Fruit fly (Drosophila melanogaster) whole organism, embryonic: ENCODE results near the gene Nsun5.

ENCODE experiments used
- Atf6 ChIP-seq: fragments of 200-800 bp; sonication (Bioruptor generic); IDR thresholded peaks from 2 replicates; pipeline ENCODE4 v1.3.6; 2022; ENCODE audit warnings: missing biosample characterization, missing genetic modification characterization
- CG10462 ChIP-seq: fragments of 200-800 bp; sonication (Bioruptor generic); optimal IDR thresholded peaks from 2 replicates; lab custom pipeline; 2016; ENCODE audit warnings: missing biosample characterization, missing genetic modification characterization
- CG10979 ChIP-seq: fragments of 200-800 bp; sonication (Bioruptor generic); optimal IDR thresholded peaks from 2 replicates; lab custom pipeline; 2018; ENCODE audit warnings: missing biosample characterization, mild to moderate bottlenecking, missing genetic modification characterization, moderate library complexity
- CG11247 ChIP-seq: fragments of 200-800 bp; sonication (Bioruptor generic); IDR thresholded peaks from 2 replicates; pipeline ENCODE4 v1.3.6; 2022; ENCODE audit warnings: missing biosample characterization, missing genetic modification characterization
- CG11398 ChIP-seq: fragments of 200-800 bp; sonication (Bioruptor generic); optimal IDR thresholded peaks from 2 replicates; lab custom pipeline; 2016; ENCODE audit warnings: missing biosample characterization, missing genetic modification characterization
- CG11456 ChIP-seq: fragments of 200-800 bp; sonication (Bioruptor generic); IDR thresholded peaks from 3 replicates; pipeline ENCODE4 v1.3.6; 2022; ENCODE audit warnings: missing biosample characterization, missing genetic modification characterization
- CG11504 ChIP-seq: fragments of 200-800 bp; sonication (Bioruptor generic); optimal IDR thresholded peaks from 3 replicates; lab custom pipeline; 2019; ENCODE audit warnings: missing biosample characterization, mild to moderate bottlenecking, missing genetic modification characterization, moderate library complexity
- CG11560 ChIP-seq: fragments of 200-800 bp; sonication (Bioruptor generic); IDR thresholded peaks from 3 replicates; pipeline ENCODE4 v1.3.6; 2022; ENCODE audit warnings: missing biosample characterization, missing genetic modification characterization
- CG14050 ChIP-seq: fragments of 200-800 bp; sonication (Bioruptor generic); IDR thresholded peaks from 3 replicates; pipeline ENCODE4 v1.3.6; 2022; ENCODE audit warnings: missing biosample characterization, missing genetic modification characterization
- CG15269 ChIP-seq: fragments of 200-800 bp; sonication (Bioruptor generic); optimal IDR thresholded peaks from 2 replicates; lab custom pipeline; 2018; ENCODE audit warnings: missing biosample characterization, mild to moderate bottlenecking, missing genetic modification characterization, moderate library complexity
- CG15601 ChIP-seq: fragments of 200-800 bp; sonication (Bioruptor generic); optimal IDR thresholded peaks from 3 replicates; lab custom pipeline; 2019; ENCODE audit warnings: missing biosample characterization, mild to moderate bottlenecking, missing genetic modification characterization, moderate library complexity
- CG16815 ChIP-seq: fragments of 200-800 bp; sonication (Bioruptor generic); optimal IDR thresholded peaks from 3 replicates; lab custom pipeline; 2017; ENCODE audit warnings: missing biosample characterization, mild to moderate bottlenecking, missing genetic modification characterization
- CG16863 ChIP-seq: fragments of 200-800 bp; sonication (Bioruptor generic); optimal IDR thresholded peaks from 3 replicates; lab custom pipeline; 2016; ENCODE audit warnings: missing biosample characterization, missing genetic modification characterization
- CG4707 ChIP-seq: fragments of 200-800 bp; sonication (Bioruptor generic); optimal IDR thresholded peaks from 2 replicates; lab custom pipeline; 2018; ENCODE audit warnings: missing biosample characterization, mild to moderate bottlenecking, missing genetic modification characterization, moderate library complexity
- CG5953 ChIP-seq: fragments of 200-800 bp; sonication (Bioruptor generic); IDR thresholded peaks from 2 replicates; pipeline ENCODE4 v1.3.6; 2022; ENCODE audit warnings: missing biosample characterization, missing genetic modification characterization
- CG6254 ChIP-seq: fragments of 200-800 bp; sonication (Bioruptor generic); optimal IDR thresholded peaks from 3 replicates; lab custom pipeline; 2017; ENCODE audit warnings: mild to moderate bottlenecking, missing biosample characterization, missing genetic modification reagents, missing genetic modification characterization
- CG6854 ChIP-seq: fragments of 200-800 bp; sonication (Bioruptor generic); optimal IDR thresholded peaks from 3 replicates; lab custom pipeline; 2017; ENCODE audit warnings: missing biosample characterization, mild to moderate bottlenecking, missing genetic modification characterization
- CG7745 ChIP-seq: fragments of 200-800 bp; sonication (Bioruptor generic); optimal IDR thresholded peaks from 2 replicates; lab custom pipeline; 2018; ENCODE audit warnings: missing biosample characterization, mild to moderate bottlenecking, missing genetic modification characterization, moderate library complexity
- CG8765 ChIP-seq: fragments of 200-800 bp; sonication (Bioruptor generic); IDR thresholded peaks from 2 replicates; pipeline ENCODE4 v1.3.6; 2022; ENCODE audit warnings: missing biosample characterization, missing genetic modification characterization
- CG9609 ChIP-seq: fragments of 200-800 bp; sonication (Bioruptor generic); optimal IDR thresholded peaks from 3 replicates; lab custom pipeline; 2016; ENCODE audit warnings: missing biosample characterization, missing genetic modification characterization
- CHES-1-like ChIP-seq: fragments of 200-800 bp; sonication (Bioruptor generic); optimal IDR thresholded peaks from 2 replicates; lab custom pipeline; 2016; ENCODE audit warnings: missing biosample characterization, missing genetic modification characterization
- Dp ChIP-seq: fragments of 200-800 bp; sonication (Bioruptor generic); optimal IDR thresholded peaks from 2 replicates; lab custom pipeline; 2018; ENCODE audit warnings: missing biosample characterization, mild to moderate bottlenecking, missing genetic modification characterization, moderate library complexity
- Drgx ChIP-seq: fragments of 200-800 bp; sonication (Bioruptor generic); IDR thresholded peaks from 2 replicates; pipeline ENCODE4 v1.3.6; 2022; ENCODE audit warnings: missing biosample characterization, missing genetic modification characterization
- Gsc ChIP-seq: fragments of 200-800 bp; sonication (Bioruptor generic); IDR thresholded peaks from 2 replicates; pipeline ENCODE4 v1.3.6; 2022; ENCODE audit warnings: missing biosample characterization, missing genetic modification characterization
- HmgD ChIP-seq: fragments of 200-800 bp; sonication (Bioruptor generic); optimal IDR thresholded peaks from 3 replicates; lab custom pipeline; 2016; ENCODE audit warnings: missing biosample characterization, missing genetic modification characterization
- Lim3 ChIP-seq: fragments of 200-800 bp; sonication (Bioruptor generic); IDR thresholded peaks from 2 replicates; pipeline ENCODE4 v1.3.6; 2022; ENCODE audit warnings: missing biosample characterization, missing genetic modification characterization
- NC2α ChIP-seq: fragments of 200-800 bp; sonication (Bioruptor generic); optimal IDR thresholded peaks from 2 replicates; lab custom pipeline; 2016; ENCODE audit warnings: missing biosample characterization, missing genetic modification characterization
- NFAT ChIP-seq: fragments of 200-800 bp; sonication (Bioruptor generic); IDR thresholded peaks from 2 replicates; pipeline ENCODE4 v1.3.6; 2022; ENCODE audit warnings: missing biosample characterization, missing genetic modification characterization
- Taf1 ChIP-seq: fragments of 200-800 bp; sonication (Bioruptor generic); IDR thresholded peaks from 2 replicates; pipeline ENCODE4 v1.3.6; 2022; ENCODE audit warnings: missing biosample characterization, missing genetic modification characterization
- br ChIP-seq: fragments of >200 bp; optimal IDR thresholded peaks from 2 replicates; lab custom pipeline; 2017
- crc ChIP-seq: fragments of 200-800 bp; sonication (Bioruptor generic); optimal IDR thresholded peaks from 2 replicates; lab custom pipeline; 2016; ENCODE audit warnings: missing biosample characterization, missing genetic modification characterization
- disco-r ChIP-seq: fragments of 200-800 bp; sonication (Bioruptor generic); optimal IDR thresholded peaks from 2 replicates; lab custom pipeline; 2016; ENCODE audit warnings: missing biosample characterization, missing genetic modification characterization
- emc ChIP-seq: fragments of 200-800 bp; sonication (Bioruptor generic); optimal IDR thresholded peaks from 2 replicates; lab custom pipeline; 2016; ENCODE audit warnings: missing biosample characterization, missing genetic modification characterization
- ems ChIP-seq: fragments of 200-800 bp; sonication (Bioruptor generic); optimal IDR thresholded peaks from 3 replicates; lab custom pipeline; 2016; ENCODE audit warnings: missing biosample characterization, missing genetic modification characterization
- gce ChIP-seq: fragments of 200-800 bp; sonication (Bioruptor generic); IDR thresholded peaks from 3 replicates; pipeline ENCODE4 v1.3.6; 2022; ENCODE audit warnings: missing biosample characterization, missing genetic modification characterization
- gro ChIP-seq: fragments of 200-800 bp; sonication (Bioruptor generic); optimal IDR thresholded peaks from 2 replicates; lab custom pipeline; 2016; ENCODE audit warnings: missing biosample characterization, missing genetic modification characterization
- jigr1 ChIP-seq: fragments of 200-800 bp; sonication (Bioruptor generic); IDR thresholded peaks from 3 replicates; pipeline ENCODE4 v1.3.6; 2022; ENCODE audit warnings: missing biosample characterization, missing genetic modification characterization
- ken ChIP-seq: fragments of 200-800 bp; sonication (Bioruptor generic); IDR thresholded peaks from 3 replicates; pipeline ENCODE4 v1.3.6; 2022; ENCODE audit warnings: missing biosample characterization, missing genetic modification characterization
- lov ChIP-seq, 2 experiments: fragments of 200-800 bp in 1 of 2; fragments of >200 bp in 1 of 2; sonication (Bioruptor generic) in 1 of 2; IDR thresholded peaks in 1 of 2; optimal IDR thresholded peaks in 1 of 2; 2 replicates in 1 of 2; 3 replicates in 1 of 2; pipeline versions ENCODE4 v1.3.6 to Lab custom; 2017 to 2022; ENCODE audit warnings: missing biosample characterization in 1 of 2, missing genetic modification characterization in 1 of 2
- mam ChIP-seq: fragments of 200-800 bp; sonication (Bioruptor generic); optimal IDR thresholded peaks from 3 replicates; lab custom pipeline; 2016; ENCODE audit warnings: missing biosample characterization, missing genetic modification characterization
- mld ChIP-seq: fragments of 200-800 bp; sonication (Bioruptor generic); IDR thresholded peaks from 3 replicates; pipeline ENCODE4 v1.3.6; 2022; ENCODE audit warnings: missing biosample characterization, missing genetic modification characterization; ENCODE audit not compliant: partially characterized antibody
- nerfin-2 ChIP-seq: fragments of 200-800 bp; sonication (Bioruptor generic); IDR thresholded peaks from 2 replicates; pipeline ENCODE4 v1.3.6; 2022; ENCODE audit warnings: missing biosample characterization, missing genetic modification characterization; ENCODE audit not compliant: partially characterized antibody
- pb ChIP-seq: fragments of 200-800 bp; sonication (Bioruptor generic); optimal IDR thresholded peaks from 3 replicates; lab custom pipeline; 2016; ENCODE audit warnings: missing biosample characterization, missing genetic modification characterization
- peb ChIP-seq: fragments of 200-800 bp; sonication (Bioruptor generic); IDR thresholded peaks from 2 replicates; pipeline ENCODE4 v1.3.6; 2022; ENCODE audit warnings: missing biosample characterization, missing genetic modification characterization
- pfk ChIP-seq: fragments of 200-800 bp; sonication (Bioruptor generic); optimal IDR thresholded peaks from 2 replicates; lab custom pipeline; 2018; ENCODE audit warnings: missing biosample characterization, mild to moderate bottlenecking, missing genetic modification characterization, moderate library complexity
- pros ChIP-seq: fragments of 200-800 bp; sonication (Bioruptor generic); optimal IDR thresholded peaks from 3 replicates; lab custom pipeline; 2019; ENCODE audit warnings: missing biosample characterization, mild to moderate bottlenecking, missing genetic modification characterization, moderate library complexity
- slou ChIP-seq: fragments of 200-800 bp; sonication (Bioruptor generic); optimal IDR thresholded peaks from 3 replicates; lab custom pipeline; 2016; ENCODE audit warnings: missing biosample characterization, missing genetic modification characterization
- sna ChIP-seq: fragments of 200-800 bp; sonication (Bioruptor generic); IDR thresholded peaks from 2 replicates; pipeline ENCODE4 v1.3.6; 2022; ENCODE audit warnings: missing biosample characterization, missing genetic modification characterization; ENCODE audit not compliant: partially characterized antibody
- tup ChIP-seq: fragments of 200-800 bp; sonication (Bioruptor generic); optimal IDR thresholded peaks from 2 replicates; lab custom pipeline; 2016; ENCODE audit warnings: missing biosample characterization, mild to moderate bottlenecking, missing genetic modification characterization, moderate library complexity
- zfh1 ChIP-seq: fragments of 200-800 bp; sonication (Bioruptor generic); IDR thresholded peaks from 3 replicates; pipeline ENCODE4 v1.3.6; 2022; ENCODE audit warnings: missing biosample characterization, missing genetic modification characterization
- zfh2 ChIP-seq: fragments of 200-800 bp; sonication (Bioruptor generic); optimal IDR thresholded peaks from 2 replicates; lab custom pipeline; 2016; ENCODE audit warnings: missing biosample characterization, missing genetic modification characterization

Nsun5 gene

dm6 chr3R:19164873-19165456, 2.9 kb upstream of the Nsun5 start (continued):
- TF ChIP-seq tup (no peak), slou (no peak), CG6854 (GFP tag; lab: Kevin White, UChicago) (no peak), CG11398 (GFP tag; lab: Kevin White, UChicago) (no peak), CG16863 (GFP tag; lab: Kevin White, UChicago) (peak; percentile 44), Dp (GFP tag; lab: Kevin White, UChicago) (no peak), NC2α (GFP tag; lab: Kevin White, UChicago) (peak; percentile 27), Lim3 (GFP tag; lab: Robert Waterston, UW) (no peak), gce (GFP tag; lab: Robert Waterston, UW) (0 out of 3 replicates have a peak, but pooled peaks have one; percentile 12), sna (GFP tag; lab: Robert Waterston, UW) (no peak), HmgD (no peak), jigr1 (no peak), CG11456 (GFP tag; lab: Robert Waterston, UW) (peak; percentile 53; the same call in 1 of the 3 replicates), CHES-1-like (no peak), Taf1 (GFP tag; lab: Robert Waterston, UW) (no peak), mam (GFP tag; lab: Kevin White, UChicago) (peak; percentile 2), CG7745 (tag; lab: Kevin White, UChicago) (no peak), br (no peak), pb (GFP tag; lab: Kevin White, UChicago) (no peak), CG11504 (tag; lab: Kevin White, UChicago) (peak; percentile 69), crc (GFP tag; lab: Kevin White, UChicago) (no peak), CG14050 (GFP tag; lab: Robert Waterston, UW) (no peak), gro (GFP tag; lab: Kevin White, UChicago) (no peak), NFAT (GFP tag; lab: Robert Waterston, UW) (no peak), CG15601 (peak; percentile 6), lov (optimal IDR thresholded peaks at IDR 0.05; lab: Kevin White, UChicago) (no peak), lov (GFP tag; IDR thresholded peaks at IDR 0.05; lab: Robert Waterston, UW) (no peak), nerfin-2 (GFP tag; lab: Robert Waterston, UW) (no peak), Drgx (GFP tag; lab: Robert Waterston, UW) (peak; percentile 43; the same call in 1 of the 2 replicates), ems (GFP tag; lab: Kevin White, UChicago) (no peak), CG16815 (GFP tag; lab: Kevin White, UChicago) (peak; percentile 38), pfk (no peak), emc (GFP tag; lab: Kevin White, UChicago) (no peak), CG6254 (no peak), peb (GFP tag; lab: Robert Waterston, UW) (no peak), CG4707 (GFP tag; lab: Kevin White, UChicago) (peak; percentile 87), zfh1 (no peak), CG15269 (peak; percentile 52), CG5953 (GFP tag; lab: Robert Waterston, UW) (peak; percentile 49; the same call in 1 of the 2 replicates), pros (GFP tag; lab: Kevin White, UChicago) (no peak), CG11560 (tag; lab: Robert Waterston, UW) (no peak), disco-r (GFP tag; lab: Kevin White, UChicago) (no peak), Atf6 (GFP tag; lab: Robert Waterston, UW) (0 out of 2 replicates have a peak, but pooled peaks have one; percentile 37), CG8765 (GFP tag; lab: Robert Waterston, UW) (no peak; the same call in 1 of the 2 replicates), CG11247 (GFP tag; lab: Robert Waterston, UW) (no peak), CG9609 (GFP tag; lab: Kevin White, UChicago) (peak; percentile 3), CG10462 (GFP tag; lab: Kevin White, UChicago) (no peak), zfh2 (no peak), Gsc (GFP tag; lab: Robert Waterston, UW) (no peak), ken (GFP tag; lab: Robert Waterston, UW) (no peak), mld (GFP tag; lab: Robert Waterston, UW) (no peak), CG10979 (tag; lab: Kevin White, UChicago) (peak; percentile 43)
